Fruit fly (Drosophila melanogaster) whole organism, prepupa: ENCODE measurements around the gene CG15890.
A peak's percentile ranks its signal among the peaks of the same experiment; 100 is the strongest.

Experiments used
- Blimp-1 ChIP-seq: fragments of 200-800 bp; sonication (Bioruptor generic); optimal IDR thresholded peaks from 3 replicates; lab custom pipeline; 2017; ENCODE audit warnings: missing biosample characterization, missing genetic modification characterization, mild to moderate bottlenecking, moderate library complexity, missing genetic modification reagents
- CG10631 ChIP-seq: fragments of 200-800 bp; sonication (Bioruptor generic); optimal IDR thresholded peaks from 2 replicates; lab custom pipeline; 2016; ENCODE audit warnings: missing biosample characterization, missing genetic modification characterization
- CG10669 ChIP-seq: fragments of 200-800 bp; sonication (Bioruptor generic); optimal IDR thresholded peaks from 3 replicates; lab custom pipeline; 2018; ENCODE audit warnings: missing biosample characterization, mild to moderate bottlenecking, missing genetic modification characterization, moderate library complexity
- CG11294 ChIP-seq: fragments of 200-800 bp; sonication (Bioruptor generic); IDR thresholded peaks from 2 replicates; pipeline ENCODE4 v1.3.6; 2022; ENCODE audit warnings: missing biosample characterization, missing genetic modification characterization
- CG11762 ChIP-seq: fragments of 200-800 bp; sonication (Bioruptor generic); optimal IDR thresholded peaks from 3 replicates; lab custom pipeline; 2016; ENCODE audit warnings: missing biosample characterization, missing genetic modification characterization; ENCODE audit not compliant: insufficient read depth
- CG11902 ChIP-seq: fragments of 200-800 bp; sonication (Bioruptor generic); optimal IDR thresholded peaks from 3 replicates; lab custom pipeline; 2016; ENCODE audit warnings: missing biosample characterization, missing genetic modification characterization
- CG15336 ChIP-seq: fragments of 200-800 bp; sonication (Bioruptor generic); IDR thresholded peaks from 2 replicates; pipeline ENCODE4 v1.3.6; 2022; ENCODE audit warnings: missing biosample characterization, missing genetic modification characterization
- CG1621 ChIP-seq: fragments of 200-800 bp; sonication (Bioruptor generic); optimal IDR thresholded peaks from 3 replicates; lab custom pipeline; 2018; ENCODE audit warnings: missing biosample characterization, mild to moderate bottlenecking, missing genetic modification characterization
- CG16779 ChIP-seq: fragments of 200-800 bp; sonication (Bioruptor generic); optimal IDR thresholded peaks from 3 replicates; lab custom pipeline; 2017; ENCODE audit warnings: missing biosample characterization, mild to moderate bottlenecking, missing genetic modification characterization
- CG32006 ChIP-seq: fragments of 200-800 bp; sonication (Bioruptor generic); optimal IDR thresholded peaks from 3 replicates; lab custom pipeline; 2017; ENCODE audit warnings: missing biosample characterization, mild to moderate bottlenecking, missing genetic modification characterization
- CG34406 ChIP-seq: fragments of 200-800 bp; sonication (Bioruptor generic); optimal IDR thresholded peaks from 3 replicates; lab custom pipeline; 2016; ENCODE audit warnings: missing biosample characterization, missing genetic modification characterization
- CG3919 ChIP-seq: fragments of 200-800 bp; sonication (Bioruptor generic); optimal IDR thresholded peaks from 3 replicates; lab custom pipeline; 2016; ENCODE audit warnings: missing biosample characterization, missing genetic modification characterization
- CG4318 ChIP-seq: fragments of 200-800 bp; sonication (Bioruptor generic); optimal IDR thresholded peaks from 3 replicates; lab custom pipeline; 2017; ENCODE audit warnings: missing biosample characterization, mild to moderate bottlenecking, missing genetic modification characterization
- CG6163 ChIP-seq: fragments of 200-800 bp; sonication (Bioruptor generic); IDR thresholded peaks from 3 replicates; pipeline ENCODE4 v1.3.6; 2022; ENCODE audit warnings: missing biosample characterization, missing genetic modification characterization
- CG6276 ChIP-seq: fragments of 200-800 bp; sonication (Bioruptor generic); optimal IDR thresholded peaks from 2 replicates; lab custom pipeline; 2017; ENCODE audit warnings: missing biosample characterization, mild to moderate bottlenecking, missing genetic modification characterization
- CG6792 ChIP-seq: fragments of 200-800 bp; sonication (Bioruptor generic); optimal IDR thresholded peaks from 3 replicates; lab custom pipeline; 2016; ENCODE audit warnings: missing biosample characterization, missing genetic modification characterization
- CG6808 ChIP-seq: fragments of 200-800 bp; sonication (Bioruptor generic); optimal IDR thresholded peaks from 3 replicates; lab custom pipeline; 2017; ENCODE audit warnings: missing biosample characterization, missing genetic modification characterization, mild to moderate bottlenecking, moderate library complexity, missing genetic modification reagents
- CG6854 ChIP-seq: fragments of 200-800 bp; sonication (Bioruptor generic); optimal IDR thresholded peaks from 2 replicates; lab custom pipeline; 2017; ENCODE audit warnings: missing biosample characterization, mild to moderate bottlenecking, missing genetic modification characterization
- CG7368 ChIP-seq: fragments of 200-800 bp; sonication (Bioruptor generic); optimal IDR thresholded peaks from 3 replicates; lab custom pipeline; 2016; ENCODE audit warnings: missing biosample characterization, missing genetic modification characterization
- CG8119 ChIP-seq: fragments of 200-800 bp; sonication (Bioruptor generic); IDR thresholded peaks from 3 replicates; pipeline ENCODE4 v1.3.6; 2022; ENCODE audit warnings: missing biosample characterization, missing genetic modification characterization
- CG8319 ChIP-seq: fragments of 200-800 bp; sonication (Bioruptor generic); optimal IDR thresholded peaks from 3 replicates; lab custom pipeline; 2016; ENCODE audit warnings: missing biosample characterization, missing genetic modification characterization
- CG8632 ChIP-seq: fragments of 200-800 bp; sonication (Bioruptor generic); optimal IDR thresholded peaks from 3 replicates; lab custom pipeline; 2016; ENCODE audit warnings: missing biosample characterization, missing genetic modification characterization
- CG9139 ChIP-seq: fragments of 200-800 bp; sonication (Bioruptor generic); optimal IDR thresholded peaks from 3 replicates; lab custom pipeline; 2017; ENCODE audit warnings: missing biosample characterization, mild to moderate bottlenecking, missing genetic modification characterization
- Eip75B ChIP-seq: fragments of 200-800 bp; sonication (Bioruptor generic); optimal IDR thresholded peaks from 3 replicates; lab custom pipeline; 2016; ENCODE audit warnings: missing biosample characterization, missing genetic modification characterization
- Eip78C ChIP-seq: fragments of 200-800 bp; sonication (Bioruptor generic); peaks from one replicate; lab custom pipeline; 2016; ENCODE audit warnings: missing biosample characterization, missing genetic modification characterization
- Eip93F ChIP-seq: fragments of 200-800 bp; sonication (Bioruptor generic); optimal IDR thresholded peaks from 2 replicates; lab custom pipeline; 2016; ENCODE audit warnings: missing biosample characterization, mild to moderate bottlenecking, missing genetic modification characterization
- Ets21C ChIP-seq: fragments of 200-800 bp; sonication (Bioruptor generic); optimal IDR thresholded peaks from 3 replicates; lab custom pipeline; 2016; ENCODE audit warnings: missing biosample characterization, missing genetic modification characterization
- Ets96B ChIP-seq: fragments of 200-800 bp; optimal IDR thresholded peaks from 2 replicates; lab custom pipeline; 2019; ENCODE audit warnings: missing biosample characterization, mild to moderate bottlenecking, missing genetic modification characterization, moderate library complexity
- Gug ChIP-seq: fragments of 200-800 bp; sonication (Bioruptor generic); IDR thresholded peaks from 2 replicates; pipeline ENCODE4 v1.3.6; 2022; ENCODE audit warnings: missing biosample characterization, missing genetic modification characterization
- Hr38 ChIP-seq: sonication (Bioruptor generic); optimal IDR thresholded peaks from 2 replicates; lab custom pipeline; 2016; ENCODE audit warnings: missing biosample characterization, missing genetic modification characterization
- Hr39 ChIP-seq: fragments of 200-800 bp; sonication (Bioruptor generic); optimal IDR thresholded peaks from 2 replicates; lab custom pipeline; 2016; ENCODE audit warnings: missing biosample characterization, missing genetic modification characterization
- Lpt ChIP-seq: fragments of 200-800 bp; sonication (Bioruptor generic); optimal IDR thresholded peaks from 3 replicates; lab custom pipeline; 2016; ENCODE audit warnings: missing biosample characterization, missing genetic modification characterization
- Met ChIP-seq: fragments of 200-800 bp; sonication (Bioruptor generic); optimal IDR thresholded peaks from 3 replicates; lab custom pipeline; 2016; ENCODE audit warnings: missing biosample characterization, missing genetic modification characterization
- OdsH ChIP-seq: fragments of 200-800 bp; sonication (Bioruptor generic); optimal IDR thresholded peaks from 3 replicates; lab custom pipeline; 2016; ENCODE audit warnings: missing biosample characterization, missing genetic modification characterization
- Smox ChIP-seq: fragments of 200-800 bp; sonication (Bioruptor generic); optimal IDR thresholded peaks from 3 replicates; lab custom pipeline; 2016; ENCODE audit warnings: missing biosample characterization, missing genetic modification characterization
- Sox102F ChIP-seq: fragments of 200-800 bp; sonication (Bioruptor generic); optimal IDR thresholded peaks from 2 replicates; lab custom pipeline; 2016; ENCODE audit warnings: missing biosample characterization, mild to moderate bottlenecking, missing genetic modification characterization
- Sox14 ChIP-seq: fragments of 200-800 bp; sonication (Bioruptor generic); optimal IDR thresholded peaks from 3 replicates; lab custom pipeline; 2016; ENCODE audit warnings: missing biosample characterization, missing genetic modification characterization
- Sox15 ChIP-seq: fragments of 200-800 bp; sonication (Bioruptor generic); optimal IDR thresholded peaks from 3 replicates; lab custom pipeline; 2016; ENCODE audit warnings: missing biosample characterization, missing genetic modification characterization
- achi ChIP-seq: fragments of 200-800 bp; sonication (Bioruptor generic); optimal IDR thresholded peaks from 3 replicates; lab custom pipeline; 2016; ENCODE audit warnings: missing biosample characterization, missing genetic modification characterization
- dsx ChIP-seq: fragments of 200-800 bp; optimal IDR thresholded peaks from 3 replicates; lab custom pipeline; 2019; ENCODE audit warnings: missing biosample characterization, mild to moderate bottlenecking, missing genetic modification characterization, moderate library complexity; ENCODE audit not compliant: poor library complexity, severe bottlenecking
- esn ChIP-seq: fragments of 200-800 bp; sonication (Bioruptor generic); optimal IDR thresholded peaks from 2 replicates; lab custom pipeline; 2016; ENCODE audit warnings: missing biosample characterization, mild to moderate bottlenecking, missing genetic modification characterization, moderate library complexity
- fd59A ChIP-seq: fragments of 200-800 bp; sonication (Bioruptor generic); optimal IDR thresholded peaks from 2 replicates; lab custom pipeline; 2017; ENCODE audit warnings: missing biosample characterization, mild to moderate bottlenecking, missing genetic modification characterization, missing genetic modification reagents
- lz ChIP-seq: fragments of 200-800 bp; sonication (Bioruptor generic); optimal IDR thresholded peaks from 3 replicates; lab custom pipeline; 2016; ENCODE audit warnings: missing biosample characterization, missing genetic modification characterization
- net ChIP-seq: fragments of 200-800 bp; sonication (Bioruptor generic); optimal IDR thresholded peaks from 3 replicates; lab custom pipeline; 2016; ENCODE audit warnings: missing biosample characterization, missing genetic modification characterization
- pdm3 ChIP-seq: fragments of 200-800 bp; sonication (Bioruptor generic); optimal IDR thresholded peaks from 3 replicates; lab custom pipeline; 2016; ENCODE audit warnings: missing biosample characterization, missing genetic modification characterization
- salr ChIP-seq, 2 experiments: fragments of 200-800 bp; sonication (Bioruptor generic); optimal IDR thresholded peaks; 3 replicates each; lab custom pipeline; 2016 to 2018; ENCODE audit warnings: missing biosample characterization in 2 of 2, missing genetic modification characterization in 2 of 2, mild to moderate bottlenecking in 1 of 2
- spab ChIP-seq: fragments of 200-800 bp; sonication (Bioruptor generic); optimal IDR thresholded peaks from 2 replicates; lab custom pipeline; 2017; ENCODE audit warnings: missing biosample characterization, mild to moderate bottlenecking, missing genetic modification characterization, missing genetic modification reagents
- svp ChIP-seq: fragments of 200-800 bp; sonication (Bioruptor generic); peaks from one replicate; lab custom pipeline; 2016; ENCODE audit warnings: missing biosample characterization, missing genetic modification characterization
- vri ChIP-seq: fragments of 200-800 bp; sonication (Bioruptor generic); optimal IDR thresholded peaks from 3 replicates; lab custom pipeline; 2016; ENCODE audit warnings: missing biosample characterization, mild to moderate bottlenecking, missing genetic modification characterization

The CG15890 gene

dm6 chrX:14751162-14751561 is 14.4 kb downstream of the CG15890 start (continued):
- TF ChIP-seq Eip75B (GFP tag; lab: Kevin White, UChicago) (no peak), CG15336 (GFP tag; lab: Robert Waterston, UW) (0 out of 2 replicates have a peak, but pooled peaks have one; percentile 17), Met (peak; percentile 32), dsx (no peak), Sox15 (GFP tag; lab: Kevin White, UChicago) (no peak), Lpt (GFP tag; lab: Kevin White, UChicago) (no peak), CG32006 (GFP tag; lab: Kevin White, UChicago) (peak; percentile 18), CG1621 (tag; lab: Kevin White, UChicago) (no peak), net (GFP tag; lab: Kevin White, UChicago) (no peak), CG9139 (no peak)
- TF ChIP-seq, all 60 proteins: peak for 10

dm6 chrX:14750448-14750847 is 15.1 kb downstream of the CG15890 start:
- peak; percentile 80 for TF ChIP-seq Sox102F (GFP tag; lab: Kevin White, UChicago)
- peak; percentile 16 for TF ChIP-seq CG1621 (tag; lab: Kevin White, UChicago)
- TF ChIP-seq CG32006 (GFP tag; lab: Kevin White, UChicago), result no peak
- TF ChIP-seq CG8632 (GFP tag; lab: Kevin White, UChicago), result peak; percentile 25
- TF ChIP-seq CG10669 (GFP tag; lab: Kevin White, UChicago), result peak; percentile 38
- TF ChIP-seq Hr39 (GFP tag; lab: Kevin White, UChicago), result peak; percentile 77
- peak; percentile 10 for TF ChIP-seq CG8319
- peak; percentile 43 for TF ChIP-seq CG6792 (GFP tag; lab: Kevin White, UChicago)
- TF ChIP-seq CG10631 (GFP tag; lab: Kevin White, UChicago), result peak; percentile 34
- TF ChIP-seq vri (GFP tag; lab: Kevin White, UChicago), result peak; percentile 45
- peak; percentile 14 for TF ChIP-seq OdsH (GFP tag; lab: Kevin White, UChicago)
- TF ChIP-seq pdm3 (GFP tag; lab: Kevin White, UChicago), result peak; percentile 60
- TF ChIP-seq CG11762 (GFP tag; lab: Kevin White, UChicago), result peak; percentile 21
- TF ChIP-seq dsx, result peak; percentile 26
- TF ChIP-seq Blimp-1, result no peak
- TF ChIP-seq salr (GFP tag; optimal IDR thresholded peaks at IDR 0.05; lab: Kevin White, UChicago), result no peak
- TF ChIP-seq Lpt (GFP tag; lab: Kevin White, UChicago), result no peak
- peak; percentile 83 for TF ChIP-seq Met
- peak; percentile 39 for TF ChIP-seq Ets96B (tag; lab: Kevin White, UChicago)
- TF ChIP-seq Eip78C (GFP tag; lab: Kevin White, UChicago), result peak; percentile 83
- no peak for TF ChIP-seq CG15336 (GFP tag; lab: Robert Waterston, UW)
- TF ChIP-seq Sox15 (GFP tag; lab: Kevin White, UChicago), result peak; percentile 1
- no peak for TF ChIP-seq CG4318
- no peak for TF ChIP-seq CG6276 (GFP tag; lab: Kevin White, UChicago)
- TF ChIP-seq Smox (GFP tag; lab: Kevin White, UChicago), result peak; percentile 80
- TF ChIP-seq CG6808 (GFP tag; lab: Kevin White, UChicago), result peak; percentile 36
- no peak for TF ChIP-seq CG9139
- TF ChIP-seq CG8119 (GFP tag; lab: Robert Waterston, UW), result no peak
- peak; percentile 34 for TF ChIP-seq achi (GFP tag; lab: Kevin White, UChicago)
- no peak for TF ChIP-seq Hr38 (GFP tag; lab: Kevin White, UChicago)
- TF ChIP-seq CG11902 (GFP tag; lab: Kevin White, UChicago), result peak; percentile 52
- TF ChIP-seq fd59A (GFP tag; lab: Kevin White, UChicago), result peak; percentile 12
- no peak for TF ChIP-seq CG11294 (GFP tag; lab: Robert Waterston, UW)
- TF ChIP-seq Gug, result no peak
- TF ChIP-seq lz (GFP tag; lab: Kevin White, UChicago), result peak; percentile 70
- 0 out of 3 replicates have a peak, but pooled peaks have one; percentile 20 for TF ChIP-seq CG6163 (GFP tag; lab: Robert Waterston, UW)
- TF ChIP-seq CG6854 (GFP tag; lab: Kevin White, UChicago), result no peak
- peak; percentile 88 for TF ChIP-seq svp (GFP tag; lab: Kevin White, UChicago)
- TF ChIP-seq CG3919 (GFP tag; lab: Kevin White, UChicago), result peak; percentile 28
- no peak for TF ChIP-seq CG7368 (GFP tag; lab: Kevin White, UChicago)
- TF ChIP-seq CG34406 (GFP tag; lab: Kevin White, UChicago), result peak; percentile 37
- no peak for TF ChIP-seq CG16779 (tag; lab: Kevin White, UChicago)
- TF ChIP-seq spab (GFP tag; lab: Kevin White, UChicago), result peak; percentile 21
- peak; percentile 50 for TF ChIP-seq Sox14
- peak; percentile 65 for TF ChIP-seq Ets21C (GFP tag; lab: Kevin White, UChicago)
- peak; percentile 84 for TF ChIP-seq esn
- TF ChIP-seq Eip93F (GFP tag; lab: Kevin White, UChicago), result peak; percentile 24
